Fruit fly (Drosophila melanogaster): ENCODE results near the gene sick.

The sick gene

dm6 chr2L:19894826-19895225 lies 98.7 kb downstream of the sick start:
- TF ChIP-seq Dll (optimal IDR thresholded peaks at IDR 0.05) (no peak), CG8478 (optimal IDR thresholded peaks at IDR 0.05) (no peak), usp (GFP tag; optimal IDR thresholded peaks at IDR 0.05) (no peak), pan (optimal IDR thresholded peaks at IDR 0.05) (no peak), EcR (GFP tag; optimal IDR thresholded peaks at IDR 0.05) (no peak), psq (optimal IDR thresholded peaks at IDR 0.05) (no peak)

DNA sequence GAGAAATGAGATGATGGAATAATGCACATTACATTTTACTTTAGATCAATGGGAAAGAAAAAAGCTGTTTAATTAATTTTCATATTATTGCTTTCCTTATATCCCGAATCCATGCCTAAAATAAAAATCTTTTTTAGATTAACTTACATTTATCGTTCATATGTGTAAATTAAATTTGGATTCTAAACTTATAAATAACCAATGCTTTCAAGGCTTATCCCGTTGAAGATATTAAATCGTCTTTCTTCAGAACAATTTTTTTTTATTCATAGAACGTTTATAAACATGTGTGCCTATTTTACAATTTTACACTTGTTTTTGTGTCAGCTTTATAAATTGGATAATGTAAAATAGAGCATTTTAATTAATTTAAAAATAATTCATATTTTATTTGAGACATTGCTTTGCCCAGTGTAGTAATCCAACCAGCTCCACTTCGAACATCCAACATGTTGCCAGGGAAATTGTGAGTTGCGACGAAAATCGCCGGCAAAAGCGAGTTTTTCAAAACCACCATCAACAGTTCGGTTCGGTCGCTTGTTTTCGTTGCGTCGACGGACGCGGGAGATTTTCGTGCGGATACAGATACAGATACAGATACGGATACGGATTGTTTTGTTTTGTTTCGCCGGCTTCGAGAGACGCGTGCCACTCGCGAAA lies 99.5 kb downstream of the sick start:
- TF ChIP-seq psq (optimal IDR thresholded peaks at IDR 0.05) (no peak), Dll (optimal IDR thresholded peaks at IDR 0.05) (no peak)

dm6 chr2L:19897027-19897426 lies 100.9 kb downstream of the sick start:
- TF ChIP-seq Dll (optimal IDR thresholded peaks at IDR 0.05) (no peak), usp (GFP tag; optimal IDR thresholded peaks at IDR 0.05) (no peak), CG8478 (optimal IDR thresholded peaks at IDR 0.05) (no peak), psq (optimal IDR thresholded peaks at IDR 0.05) (no peak), EcR (GFP tag; optimal IDR thresholded peaks at IDR 0.05) (no peak), pan (optimal IDR thresholded peaks at IDR 0.05) (no peak)

- TF ChIP-seq Dll (optimal IDR thresholded peaks at IDR 0.05), result no peak
- no peak for TF ChIP-seq psq (optimal IDR thresholded peaks at IDR 0.05)
- TF ChIP-seq EcR (GFP tag; optimal IDR thresholded peaks at IDR 0.05), result no peak
- TF ChIP-seq pan (optimal IDR thresholded peaks at IDR 0.05), result no peak
- no peak for TF ChIP-seq CG8478 (optimal IDR thresholded peaks at IDR 0.05)
- no peak for TF ChIP-seq usp (GFP tag; optimal IDR thresholded peaks at IDR 0.05)
Measured at dm6 chr2L:19898540-19899300, 102.6 kb downstream of the sick start.

dm6 chr2L:19899498-19899897 lies 103.3 kb downstream of the sick start:
- TF ChIP-seq CG8478 (optimal IDR thresholded peaks at IDR 0.05), result no peak
- no peak for TF ChIP-seq Dll (optimal IDR thresholded peaks at IDR 0.05)
- TF ChIP-seq psq (optimal IDR thresholded peaks at IDR 0.05), result no peak
- no peak for TF ChIP-seq pan (optimal IDR thresholded peaks at IDR 0.05)
- no peak for TF ChIP-seq EcR (GFP tag; optimal IDR thresholded peaks at IDR 0.05)
- TF ChIP-seq usp (GFP tag; optimal IDR thresholded peaks at IDR 0.05), result no peak

dm6 chr2L:19902693-19903267 lies 106.6 kb downstream of the sick start:
- TF ChIP-seq pan (optimal IDR thresholded peaks at IDR 0.05) (no peak), EcR (GFP tag; optimal IDR thresholded peaks at IDR 0.05) (no peak), psq (optimal IDR thresholded peaks at IDR 0.05) (no peak), usp (GFP tag; optimal IDR thresholded peaks at IDR 0.05) (no peak), Dll (optimal IDR thresholded peaks at IDR 0.05) (no peak), CG8478 (optimal IDR thresholded peaks at IDR 0.05) (no peak)

DNA sequence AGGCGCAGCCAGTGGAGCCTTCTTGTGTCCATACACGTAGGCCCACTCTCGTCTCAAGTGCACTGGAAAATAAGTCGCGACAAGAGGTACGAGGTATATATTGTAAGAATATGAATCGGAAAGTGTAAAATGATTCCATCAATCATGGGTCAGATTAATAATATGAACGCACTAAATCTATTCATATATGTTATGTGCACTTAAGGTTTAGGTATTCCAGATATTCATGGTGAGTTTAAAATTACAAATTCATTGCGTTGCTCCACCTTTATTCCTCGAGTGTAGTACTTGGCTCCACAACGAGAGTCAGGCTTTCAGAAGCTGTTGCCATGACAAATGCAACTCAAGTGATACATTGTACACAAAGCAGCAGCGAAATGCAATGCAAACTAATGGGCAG lies 109.1 kb downstream of the sick start:
- TF ChIP-seq pan (optimal IDR thresholded peaks at IDR 0.05) (no peak), EcR (GFP tag; optimal IDR thresholded peaks at IDR 0.05) (no peak)

- TF ChIP-seq CG8478 (optimal IDR thresholded peaks at IDR 0.05) (no peak), pan (optimal IDR thresholded peaks at IDR 0.05) (no peak), Dll (optimal IDR thresholded peaks at IDR 0.05) (no peak), EcR (GFP tag; optimal IDR thresholded peaks at IDR 0.05) (no peak), psq (optimal IDR thresholded peaks at IDR 0.05) (no peak), usp (GFP tag; optimal IDR thresholded peaks at IDR 0.05) (no peak)
Measured at dm6 chr2L:19907784-19908183, 111.6 kb downstream of the sick start.

DNA sequence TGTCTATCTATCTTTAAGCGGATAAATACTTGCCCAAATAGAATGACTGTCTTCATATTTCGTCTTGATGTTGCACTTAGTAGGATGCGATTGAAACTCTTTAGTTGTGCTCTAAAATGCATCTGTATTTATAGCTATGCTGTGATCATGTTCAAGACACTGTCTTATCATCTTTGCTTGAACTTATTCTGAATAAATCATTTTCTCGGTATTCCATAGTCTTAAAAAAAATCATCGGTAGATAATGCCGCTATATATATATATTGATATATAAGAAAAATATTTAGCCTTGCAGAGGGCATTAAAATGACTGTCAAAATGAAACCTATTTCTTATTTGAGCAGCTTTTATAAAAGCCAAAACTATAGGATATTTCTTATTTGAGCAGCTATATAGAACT lies 116.1 kb downstream of the sick start, which contains the start of gene TotF:
TSS of gene TotF (minus strand) at position 101 of the 400 bp plus-strand sequence.
- TF ChIP-seq pan (optimal IDR thresholded peaks at IDR 0.05) (no peak), CG8478 (optimal IDR thresholded peaks at IDR 0.05) (no peak), psq (optimal IDR thresholded peaks at IDR 0.05) (no peak), EcR (GFP tag; optimal IDR thresholded peaks at IDR 0.05) (no peak), usp (GFP tag; optimal IDR thresholded peaks at IDR 0.05) (no peak)

- TF ChIP-seq pan (optimal IDR thresholded peaks at IDR 0.05) (no peak), psq (optimal IDR thresholded peaks at IDR 0.05) (no peak), CG8478 (optimal IDR thresholded peaks at IDR 0.05) (no peak), Dll (optimal IDR thresholded peaks at IDR 0.05) (no peak), usp (GFP tag; optimal IDR thresholded peaks at IDR 0.05) (no peak), EcR (GFP tag; optimal IDR thresholded peaks at IDR 0.05) (no peak)
Measured at dm6 chr2L:19913416-19913815, 117.3 kb downstream of the sick start, which contains the start of gene TotE. TSS of gene TotE (minus strand) at chr2L:19913516.

DNA sequence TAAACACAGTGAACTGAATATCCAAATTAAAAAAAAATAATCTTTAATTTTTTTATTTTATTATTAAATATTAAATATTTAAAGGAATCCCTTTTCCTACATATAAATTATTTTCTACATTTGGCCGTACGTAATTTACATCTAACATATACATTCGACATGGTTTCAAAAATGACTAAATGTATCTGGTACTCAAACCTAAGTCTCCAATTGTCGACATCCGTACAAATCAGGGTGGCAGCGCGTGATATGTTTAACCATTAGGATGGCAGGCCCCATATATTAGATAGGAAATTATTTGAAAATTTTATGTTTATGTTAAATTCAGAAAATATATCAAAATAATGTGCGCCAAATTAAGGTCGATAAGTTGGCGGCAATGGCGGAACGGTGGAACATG lies 119.0 kb downstream of the sick start:
- TF ChIP-seq psq (optimal IDR thresholded peaks at IDR 0.05), result no peak
- no peak for TF ChIP-seq pan (optimal IDR thresholded peaks at IDR 0.05)
- TF ChIP-seq EcR (GFP tag; optimal IDR thresholded peaks at IDR 0.05), result no peak
- no peak for TF ChIP-seq CG8478 (optimal IDR thresholded peaks at IDR 0.05)
- no peak for TF ChIP-seq Dll (optimal IDR thresholded peaks at IDR 0.05)
- no peak for TF ChIP-seq usp (GFP tag; optimal IDR thresholded peaks at IDR 0.05)

DNA sequence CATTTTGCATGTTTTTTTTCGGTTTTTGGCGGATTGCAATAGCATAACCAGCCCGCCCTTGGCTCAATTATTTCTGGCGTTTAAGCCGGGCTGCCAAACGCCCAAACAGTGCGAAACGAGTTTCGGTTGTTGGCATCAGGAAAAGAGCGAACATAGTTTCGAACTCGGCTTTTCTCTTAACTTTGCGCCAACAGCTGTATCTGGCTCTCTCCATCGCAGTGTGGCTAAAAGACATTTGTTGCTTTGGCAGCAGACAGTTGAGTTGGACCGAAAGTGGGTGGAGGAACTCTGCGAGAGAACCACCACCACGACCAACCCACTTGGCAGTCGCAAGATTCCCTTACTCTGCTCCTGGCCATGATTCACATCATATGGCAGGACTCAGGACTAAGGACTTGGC lies 120.8 kb downstream of the sick start:
- TF ChIP-seq Dll (optimal IDR thresholded peaks at IDR 0.05), result no peak
- TF ChIP-seq pan (optimal IDR thresholded peaks at IDR 0.05), result no peak
- TF ChIP-seq CG8478 (optimal IDR thresholded peaks at IDR 0.05), result no peak
- no peak for TF ChIP-seq usp (GFP tag; optimal IDR thresholded peaks at IDR 0.05)
- TF ChIP-seq EcR (GFP tag; optimal IDR thresholded peaks at IDR 0.05), result no peak
- TF ChIP-seq psq (optimal IDR thresholded peaks at IDR 0.05), result no peak

Measured in whole organism.